Fruit fly (Drosophila melanogaster): ENCODE measurements around the gene dmrt11E.
A peak's percentile ranks its signal among the peaks of the same experiment; 100 is the strongest.

The dmrt11E gene

DNA sequence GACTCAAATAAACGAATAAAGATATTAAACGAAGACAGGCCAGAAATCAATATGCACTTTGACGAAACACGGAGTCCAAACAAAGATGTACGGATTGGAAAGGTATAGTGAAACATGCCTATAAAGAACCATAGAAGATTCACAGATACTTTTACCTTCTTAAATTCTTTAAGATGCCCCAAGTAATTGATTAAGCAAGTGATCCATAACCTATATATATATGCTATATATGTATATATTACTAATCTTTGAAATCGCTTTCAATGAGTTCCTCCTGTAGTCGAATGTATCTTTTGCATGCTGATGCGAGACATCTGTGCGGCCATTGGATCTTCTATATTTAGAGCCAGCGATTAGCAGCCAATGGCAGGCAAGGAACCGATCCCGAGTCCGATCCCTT, at the start of gene dmrt11E:
Gene dmrt11E, plus strand, starts transcription at position 43 of the 400 bp plus-strand sequence.
- TF ChIP-seq Clk (GFP tag; optimal IDR thresholded peaks at IDR 0.05) (no peak), kay (GFP tag; ENCODE audit: borderline replicate concordance) (no peak), CG7101 (tag; optimal IDR thresholded peaks at IDR 0.05) (no peak), ovo (GFP tag; optimal IDR thresholded peaks at IDR 0.05) (no peak), Crg-1 (GFP tag; optimal IDR thresholded peaks at IDR 0.05) (no peak), bab1 (GFP tag; optimal IDR thresholded peaks at IDR 0.05) (no peak)

DNA sequence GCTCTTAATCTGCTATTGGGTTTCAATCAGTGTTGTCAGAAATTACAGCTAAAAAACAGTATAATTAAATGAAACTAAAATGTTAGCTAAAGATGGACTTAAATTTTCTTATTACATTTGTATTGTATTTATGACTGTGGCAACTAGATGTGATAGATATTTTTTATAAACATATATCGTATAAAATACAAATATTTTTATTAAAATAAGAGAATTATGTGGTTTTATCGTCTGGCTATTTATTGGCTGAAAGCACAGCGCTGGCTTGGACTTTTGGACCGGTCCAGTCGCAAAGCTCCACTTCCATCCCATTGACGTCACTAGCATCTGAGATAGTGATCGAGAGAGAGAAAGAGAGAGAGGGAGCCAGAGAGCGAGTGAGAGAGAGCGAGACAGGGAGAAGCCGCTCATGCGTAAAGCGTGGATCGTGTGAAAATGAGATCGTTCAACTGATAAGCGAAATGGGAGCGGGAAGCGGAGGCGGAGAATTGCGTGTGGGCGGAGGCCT, 48.6 kb upstream of the dmrt11E start:
- TF ChIP-seq toe (GFP tag; optimal IDR thresholded peaks at IDR 0.05) (peak; percentile 50), tj (GFP tag; optimal IDR thresholded peaks at IDR 0.05) (peak; percentile 78), kay (GFP tag; ENCODE audit: borderline replicate concordance) (peak; percentile 68), ovo (GFP tag; optimal IDR thresholded peaks at IDR 0.05) (peak; percentile 29), CG11617 (GFP tag; optimal IDR thresholded peaks at IDR 0.05) (peak; percentile 86), CG12768 (GFP tag; optimal IDR thresholded peaks at IDR 0.05) (peak; percentile 93), bab1 (GFP tag; optimal IDR thresholded peaks at IDR 0.05) (peak; percentile 42), CG7045 (GFP tag; optimal IDR thresholded peaks at IDR 0.05) (peak; percentile 44), CG7101 (tag; optimal IDR thresholded peaks at IDR 0.05) (peak; percentile 87), CG5204 (GFP tag; optimal IDR thresholded peaks at IDR 0.05) (no peak), Crg-1 (GFP tag; optimal IDR thresholded peaks at IDR 0.05) (no peak), Clk (GFP tag; optimal IDR thresholded peaks at IDR 0.05) (no peak), Mnt (GFP tag; optimal IDR thresholded peaks at IDR 0.05) (peak; percentile 57), Hr96 (GFP tag; optimal IDR thresholded peaks at IDR 0.05) (peak; percentile 71), pad (GFP tag; optimal IDR thresholded peaks at IDR 0.05) (peak; percentile 59), CG1620 (GFP tag; optimal IDR thresholded peaks at IDR 0.05) (no peak), cnc (optimal IDR thresholded peaks at IDR 0.05) (no peak), CG14711 (tag; optimal IDR thresholded peaks at IDR 0.05) (peak; percentile 76), CG33017 (tag; optimal IDR thresholded peaks at IDR 0.05) (peak; percentile 73), cic (GFP tag; optimal IDR thresholded peaks at IDR 0.05) (peak; percentile 47)

DNA sequence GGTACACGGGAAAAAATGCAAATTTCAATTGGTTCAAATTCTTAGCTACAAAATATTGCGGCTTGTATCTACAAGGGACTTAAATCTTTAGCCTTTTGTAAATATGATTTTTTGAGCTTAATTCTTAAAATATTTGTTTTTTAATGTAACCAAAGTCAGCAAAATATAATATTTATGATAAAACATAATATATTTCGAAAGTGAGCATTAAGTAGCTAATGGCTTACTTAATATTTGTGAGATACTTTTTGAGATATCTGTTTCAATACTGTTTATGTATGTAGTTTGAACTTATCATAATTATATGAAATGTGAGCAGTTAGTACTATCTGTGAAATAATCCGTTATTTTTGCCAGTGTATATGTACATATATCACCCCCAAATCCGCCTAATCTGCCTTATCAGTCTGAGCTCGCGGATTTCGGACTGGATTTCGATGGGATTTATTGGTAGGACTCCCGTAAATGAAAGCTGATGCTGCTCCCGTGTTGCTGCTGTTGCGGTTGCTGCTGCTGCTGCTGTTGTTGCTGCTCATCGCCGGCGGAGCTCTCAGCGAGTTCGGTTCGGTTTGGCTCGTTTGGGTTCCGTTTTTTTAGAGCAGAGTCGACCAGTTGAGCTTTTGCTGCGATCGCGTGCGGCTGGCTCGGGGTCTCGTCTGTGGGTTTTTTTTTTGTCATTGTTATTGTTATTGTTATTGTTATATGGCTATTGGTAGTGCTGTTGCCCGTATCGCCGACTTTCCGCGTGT, 47.1 kb upstream of the dmrt11E start:
- TF ChIP-seq cic (GFP tag; optimal IDR thresholded peaks at IDR 0.05) (peak; percentile 35), CG14711 (tag; optimal IDR thresholded peaks at IDR 0.05) (peak; percentile 40), Clk (GFP tag; optimal IDR thresholded peaks at IDR 0.05) (no peak), CG7045 (GFP tag; optimal IDR thresholded peaks at IDR 0.05) (no peak), bab1 (GFP tag; optimal IDR thresholded peaks at IDR 0.05) (no peak), CG1620 (GFP tag; optimal IDR thresholded peaks at IDR 0.05) (no peak), CG11617 (GFP tag; optimal IDR thresholded peaks at IDR 0.05) (peak; percentile 71), CG7101 (tag; optimal IDR thresholded peaks at IDR 0.05) (peak; percentile 55), Mnt (GFP tag; optimal IDR thresholded peaks at IDR 0.05) (peak; percentile 63), toe (GFP tag; optimal IDR thresholded peaks at IDR 0.05) (no peak), kay (GFP tag; ENCODE audit: borderline replicate concordance) (no peak), tj (GFP tag; optimal IDR thresholded peaks at IDR 0.05) (peak; percentile 17), pad (GFP tag; optimal IDR thresholded peaks at IDR 0.05) (peak; percentile 8), CG12768 (GFP tag; optimal IDR thresholded peaks at IDR 0.05) (peak; percentile 7)

DNA sequence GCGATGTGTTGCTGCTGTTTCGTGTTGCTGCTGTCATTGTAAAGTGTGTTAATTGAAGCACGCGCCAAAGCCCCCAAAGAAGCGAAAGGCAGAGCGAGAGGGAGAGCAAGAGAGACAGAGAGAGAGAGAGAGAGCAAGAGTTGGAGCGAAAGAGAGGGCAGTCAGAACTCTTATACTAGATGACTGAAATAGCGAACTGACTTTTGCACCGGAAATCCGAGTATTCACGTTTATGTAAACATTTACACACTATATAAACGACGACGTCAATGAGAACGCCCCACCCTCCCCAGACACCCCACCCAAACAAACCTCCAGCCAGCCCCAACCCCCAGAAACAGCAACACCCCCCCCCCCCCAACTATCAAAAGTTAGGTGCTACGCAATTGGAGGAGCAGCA, 45.6 kb upstream of the dmrt11E start:
- TF ChIP-seq CG12768 (GFP tag; optimal IDR thresholded peaks at IDR 0.05) (peak; percentile 80), cic (GFP tag; optimal IDR thresholded peaks at IDR 0.05) (peak; percentile 41), CG11617 (GFP tag; optimal IDR thresholded peaks at IDR 0.05) (no peak), CG33017 (tag; optimal IDR thresholded peaks at IDR 0.05) (peak; percentile 7), Mnt (GFP tag; optimal IDR thresholded peaks at IDR 0.05) (peak; percentile 5), Clk (GFP tag; optimal IDR thresholded peaks at IDR 0.05) (no peak), CG7045 (GFP tag; optimal IDR thresholded peaks at IDR 0.05) (no peak), CG7101 (tag; optimal IDR thresholded peaks at IDR 0.05) (peak; percentile 42)

DNA sequence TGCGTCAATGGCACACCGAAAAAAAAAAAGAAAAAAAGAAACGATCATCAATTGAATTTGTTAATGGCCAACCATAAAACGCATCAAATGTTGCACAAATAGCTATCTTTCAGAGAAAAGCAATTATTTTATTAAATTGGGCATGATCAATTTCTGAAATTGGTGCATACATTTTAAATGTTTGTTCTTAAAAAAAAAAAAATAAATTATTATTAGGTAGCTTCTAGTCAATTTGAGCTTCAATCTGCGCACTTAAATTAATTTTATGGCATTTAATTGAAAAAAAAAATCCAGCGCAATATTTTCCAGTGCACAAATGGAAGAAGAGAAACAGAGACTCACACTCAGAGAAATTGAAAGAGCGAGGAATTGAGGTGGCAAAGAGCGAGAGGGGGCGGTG, 44.9 kb upstream of the dmrt11E start:
- TF ChIP-seq cnc (optimal IDR thresholded peaks at IDR 0.05) (no peak), tj (GFP tag; optimal IDR thresholded peaks at IDR 0.05) (peak; percentile 8), CG14711 (tag; optimal IDR thresholded peaks at IDR 0.05) (peak; percentile 45), CG12768 (GFP tag; optimal IDR thresholded peaks at IDR 0.05) (no peak), bab1 (GFP tag; optimal IDR thresholded peaks at IDR 0.05) (peak; percentile 21), toe (GFP tag; optimal IDR thresholded peaks at IDR 0.05) (peak; percentile 25), kay (GFP tag; ENCODE audit: borderline replicate concordance) (peak; percentile 69), CG11617 (GFP tag; optimal IDR thresholded peaks at IDR 0.05) (peak; percentile 39), CG5204 (GFP tag; optimal IDR thresholded peaks at IDR 0.05) (peak; percentile 69), CG1620 (GFP tag; optimal IDR thresholded peaks at IDR 0.05) (peak; percentile 17), ovo (GFP tag; optimal IDR thresholded peaks at IDR 0.05) (no peak), Mnt (GFP tag; optimal IDR thresholded peaks at IDR 0.05) (peak; percentile 24), Hr96 (GFP tag; optimal IDR thresholded peaks at IDR 0.05) (peak; percentile 48), CG33017 (tag; optimal IDR thresholded peaks at IDR 0.05) (no peak), pad (GFP tag; optimal IDR thresholded peaks at IDR 0.05) (no peak), CG7101 (tag; optimal IDR thresholded peaks at IDR 0.05) (peak; percentile 57), Clk (GFP tag; optimal IDR thresholded peaks at IDR 0.05) (no peak)

DNA sequence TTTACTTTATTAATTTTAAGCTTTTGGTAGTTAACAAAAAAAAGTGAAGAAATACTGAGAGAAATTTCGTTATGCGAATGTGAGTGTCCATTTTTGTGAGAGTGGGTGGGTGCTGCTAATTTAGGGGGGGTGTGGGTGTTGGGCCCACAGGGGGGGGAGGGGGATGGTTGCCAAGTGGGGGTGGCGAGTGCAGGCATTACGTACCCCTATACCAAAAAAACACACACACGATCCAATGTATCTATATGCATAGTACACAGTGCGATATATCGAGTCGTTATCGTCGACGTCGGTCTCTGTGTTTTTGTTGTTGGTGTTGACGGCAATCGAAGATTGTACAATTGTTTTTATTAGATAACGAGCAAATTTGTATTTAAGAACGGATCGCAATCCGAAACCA, 44.5 kb upstream of the dmrt11E start:
- TF ChIP-seq CG7045 (GFP tag; optimal IDR thresholded peaks at IDR 0.05) (no peak), CG12768 (GFP tag; optimal IDR thresholded peaks at IDR 0.05) (no peak), CG5204 (GFP tag; optimal IDR thresholded peaks at IDR 0.05) (no peak), Clk (GFP tag; optimal IDR thresholded peaks at IDR 0.05) (no peak), Hr96 (GFP tag; optimal IDR thresholded peaks at IDR 0.05) (no peak), cic (GFP tag; optimal IDR thresholded peaks at IDR 0.05) (no peak), bab1 (GFP tag; optimal IDR thresholded peaks at IDR 0.05) (no peak), Mnt (GFP tag; optimal IDR thresholded peaks at IDR 0.05) (no peak), CG11617 (GFP tag; optimal IDR thresholded peaks at IDR 0.05) (no peak)
